Fruit fly (Drosophila melanogaster) whole organism, wandering third instar larva: ENCODE measurements around the gene Trim9.

Source experiments
- Hr78 ChIP-seq: fragments of >200 bp; optimal IDR thresholded peaks from 2 replicates; lab custom pipeline; 2017; ENCODE audit warnings: missing biosample characterization, missing genetic modification characterization
- psq ChIP-seq: fragments of 200-800 bp; sonication (Bioruptor generic); optimal IDR thresholded peaks from 3 replicates; lab custom pipeline; 2017; ENCODE audit warnings: missing biosample characterization, mild to moderate bottlenecking, missing genetic modification characterization, moderate library complexity
- sage ChIP-seq: fragments of 200-800 bp; sonication (Bioruptor generic); optimal IDR thresholded peaks from 2 replicates; lab custom pipeline; 2016; ENCODE audit warnings: missing biosample characterization, mild to moderate bottlenecking, missing genetic modification characterization
- usp ChIP-seq: fragments of >200 bp; optimal IDR thresholded peaks from 2 replicates; lab custom pipeline; 2017; ENCODE audit warnings: missing biosample characterization, missing genetic modification characterization
- woc ChIP-seq: sonication (Bioruptor generic); optimal IDR thresholded peaks from 2 replicates; lab custom pipeline; 2016; ENCODE audit warnings: missing biosample characterization, mild to moderate bottlenecking, missing genetic modification characterization

DNA sequence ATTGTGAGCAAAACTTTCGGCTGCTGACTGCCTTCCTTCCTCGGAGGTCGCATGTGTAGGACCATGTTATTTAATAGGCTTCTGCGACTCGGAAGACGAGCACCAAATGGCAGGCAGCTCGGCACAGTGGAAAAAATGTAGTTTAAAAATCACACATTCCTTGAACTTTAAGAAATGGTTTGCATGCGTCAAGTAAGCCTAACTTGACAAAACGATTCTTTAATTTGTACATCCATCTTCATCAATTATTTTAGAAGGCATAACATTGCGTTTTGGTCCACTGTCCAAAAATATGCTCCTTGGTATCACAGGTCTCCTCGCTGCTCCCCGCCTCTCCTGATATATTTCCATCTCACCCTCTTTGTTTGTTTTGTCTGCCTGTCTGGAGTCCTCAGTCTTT is 21.0 kb downstream of the Trim9 start:
- TF ChIP-seq woc, result no peak
- no peak for TF ChIP-seq psq
- TF ChIP-seq usp (GFP tag; lab: Kevin White, UChicago), result no peak
- no peak for TF ChIP-seq Hr78 (GFP tag; lab: Kevin White, UChicago)
- TF ChIP-seq sage (GFP tag; lab: Kevin White, UChicago), result no peak
